Worm (Caenorhabditis elegans) whole organism, L3 larva: ENCODE data around the gene lgc-7.

Experiments
- elt-1 ChIP-seq: fragments of 150-350 bp; optimal IDR thresholded peaks from 2 replicates; lab custom pipeline; 2014; ENCODE audit warnings: missing biosample characterization, missing genetic modification characterization
- nfya-1 ChIP-seq: sonication (generic microtip); optimal IDR thresholded peaks from 2 replicates; lab custom pipeline; 2017; ENCODE audit warnings: missing genetic modification characterization, mild to moderate bottlenecking, missing compliant biosample characterization, antibody characterized with exemption, moderate library complexity; ENCODE audit not compliant: insufficient read depth
- nhr-11 ChIP-seq: fragments of 150-350 bp; optimal IDR thresholded peaks from 2 replicates; lab custom pipeline; 2014; ENCODE audit warnings: missing biosample characterization, missing genetic modification characterization
- nhr-25 ChIP-seq: sonication (generic microtip); optimal IDR thresholded peaks from 2 replicates; lab custom pipeline; 2017; ENCODE audit warnings: missing biosample characterization, missing genetic modification characterization
- nhr-76 ChIP-seq: fragments of 150-350 bp; sonication (generic microtip); optimal IDR thresholded peaks from 5 replicates; lab custom pipeline; 2014; ENCODE audit warnings: missing biosample characterization, missing genetic modification characterization
- nhr-77 ChIP-seq: fragments of 150-350 bp; optimal IDR thresholded peaks from 2 replicates; lab custom pipeline; 2014; ENCODE audit warnings: missing biosample characterization, missing genetic modification characterization

- no peak for TF ChIP-seq nhr-11 (tag; lab: Kevin White, UChicago)
- TF ChIP-seq nhr-25, result no peak
- TF ChIP-seq elt-1, result no peak
- no peak for TF ChIP-seq nfya-1 (tag; lab: Kevin White, UChicago)
- no peak for TF ChIP-seq nhr-76
- TF ChIP-seq nhr-77 (tag; lab: Kevin White, UChicago), result no peak
These were observed 48.4 kb downstream of the lgc-7 start for ce11 chrIV:14757786-14758185.
